Worm (Caenorhabditis elegans) whole organism, L1 larva: ENCODE results near the gene scl-21.
A peak's percentile ranks its signal among the peaks of the same experiment; 100 is the strongest.

ENCODE experiments used
- C04F5.9 ChIP-seq: sonication (generic microtip); optimal IDR thresholded peaks from 2 replicates; lab custom pipeline; 2016; ENCODE audit warnings: missing genetic modification characterization, missing compliant biosample characterization
- C16A3.4 ChIP-seq: fragments of 150-350 bp; optimal IDR thresholded peaks from 2 replicates; lab custom pipeline; 2014; ENCODE audit warnings: missing biosample characterization, missing genetic modification characterization
- C34B4.2 ChIP-seq: sonication (generic microtip); optimal IDR thresholded peaks from 2 replicates; lab custom pipeline; 2017; ENCODE audit warnings: mild to moderate bottlenecking, missing genetic modification characterization, missing compliant biosample characterization
- Y116A8C.19 ChIP-seq: sonication (generic microtip); optimal IDR thresholded peaks from 2 replicates; lab custom pipeline; 2016; ENCODE audit warnings: missing compliant biosample characterization, missing genetic modification characterization, borderline replicate concordance
- aly-2 ChIP-seq: fragments of 150-350 bp; optimal IDR thresholded peaks from 2 replicates; lab custom pipeline; 2014; ENCODE audit warnings: missing biosample characterization, missing genetic modification characterization
- ama-1 ChIP-seq: fragments of 150-350 bp; optimal IDR thresholded peaks from 2 replicates; lab custom pipeline; 2014
- ceh-82 ChIP-seq, 3 experiments: fragments of 150-350 bp in 1 of 3; sonication (generic microtip) in 2 of 3; optimal IDR thresholded peaks; 2 replicates each; lab custom pipeline; 2014 to 2017; ENCODE audit warnings: missing biosample characterization in 3 of 3, missing genetic modification characterization in 3 of 3
- ceh-88 ChIP-seq: fragments of 200-800 bp; sonication (Bioruptor generic); IDR thresholded peaks from 2 replicates; pipeline ENCODE4 v1.3.6; 2022; ENCODE audit warnings: missing genetic modification characterization, missing compliant biosample characterization
- ceh-90 ChIP-seq: sonication (generic microtip); optimal IDR thresholded peaks from 2 replicates; lab custom pipeline; 2016; ENCODE audit warnings: missing genetic modification characterization, missing compliant biosample characterization
- dpl-1 ChIP-seq, 3 experiments: fragments of 150-350 bp in 2 of 3; sonication (generic microtip) in 1 of 3; optimal IDR thresholded peaks; 2 replicates each; lab custom pipeline; 2014 to 2017; ENCODE audit warnings: missing biosample characterization in 3 of 3, missing genetic modification characterization in 3 of 3, missing genetic modification reagents in 3 of 3
- dsc-1 ChIP-seq: sonication (generic microtip); optimal IDR thresholded peaks from 2 replicates; lab custom pipeline; 2016; ENCODE audit warnings: mild to moderate bottlenecking, missing genetic modification characterization, missing compliant biosample characterization
- efl-1 ChIP-seq, 4 experiments: fragments of 150-350 bp; optimal IDR thresholded peaks in 3 of 4; peaks in 1 of 4; 1 replicate in 1 of 4; 2 replicates in 3 of 4; lab custom pipeline; 2014; ENCODE audit warnings: missing biosample characterization in 2 of 4, missing genetic modification characterization in 2 of 4, missing genetic modification reagents in 2 of 4
- egl-13 ChIP-seq: sonication (generic microtip); optimal IDR thresholded peaks from 2 replicates; lab custom pipeline; 2016; ENCODE audit warnings: missing genotype, missing genetic modification reagents, missing genetic modification characterization, missing compliant biosample characterization
- egl-27 ChIP-seq, 2 experiments: fragments of 150-350 bp in 1 of 2; sonication (generic microtip); optimal IDR thresholded peaks; 3 replicates each; lab custom pipeline; 2017 to 2018; ENCODE audit warnings: missing biosample characterization in 2 of 2, missing genetic modification characterization in 2 of 2, missing genetic modification reagents in 2 of 2
- elt-2 ChIP-seq: sonication (generic microtip); optimal IDR thresholded peaks from 2 replicates; lab custom pipeline; 2016; ENCODE audit warnings: missing genetic modification characterization, mild to moderate bottlenecking, inconsistent platforms, missing compliant biosample characterization, missing genetic modification reagents
- elt-3 ChIP-seq, 6 experiments: fragments of 150-350 bp in 1 of 6; sonication (generic microtip); optimal IDR thresholded peaks; 2 replicates each; lab custom pipeline; 2017 to 2018; ENCODE audit warnings: missing biosample characterization in 6 of 6, missing genetic modification characterization in 6 of 6, inconsistent platforms in 1 of 6
- ets-5 ChIP-seq: fragments of 200-800 bp; sonication (Bioruptor generic); IDR thresholded peaks from 2 replicates; pipeline ENCODE4 v1.3.6; 2022; ENCODE audit warnings: missing genetic modification characterization, missing compliant biosample characterization
- fkh-4 ChIP-seq: sonication (generic microtip); optimal IDR thresholded peaks from 2 replicates; lab custom pipeline; 2016; ENCODE audit warnings: missing compliant biosample characterization, missing genetic modification characterization, borderline replicate concordance
- grh-1 ChIP-seq: fragments of 200-800 bp; sonication (Bioruptor generic); IDR thresholded peaks from 2 replicates; pipeline ENCODE4 v1.3.6; 2022; ENCODE audit warnings: missing genetic modification reagents, missing genetic modification characterization, missing compliant biosample characterization
- hlh-4 ChIP-seq: sonication (generic microtip); optimal IDR thresholded peaks from 2 replicates; lab custom pipeline; 2016; ENCODE audit warnings: mild to moderate bottlenecking, missing genetic modification characterization, missing compliant biosample characterization
- hpl-2 ChIP-seq: fragments of 150-350 bp; optimal IDR thresholded peaks from 2 replicates; lab custom pipeline; 2014; ENCODE audit warnings: missing biosample characterization, missing genetic modification reagents, missing genetic modification characterization
- irx-1 ChIP-seq: sonication (generic microtip); optimal IDR thresholded peaks from 2 replicates; lab custom pipeline; 2016; ENCODE audit warnings: missing genetic modification characterization, missing compliant biosample characterization
- isw-1 ChIP-seq: fragments of 200-800 bp; sonication (Bioruptor generic); IDR thresholded peaks from 2 replicates; pipeline ENCODE4 v1.3.6; 2022; ENCODE audit warnings: missing genetic modification characterization, missing compliant biosample characterization
- lin-13 ChIP-seq: fragments of 150-350 bp; optimal IDR thresholded peaks from 2 replicates; lab custom pipeline; 2014; ENCODE audit warnings: missing biosample characterization, missing genetic modification reagents, missing genetic modification characterization
- lin-14 ChIP-seq: fragments of 200-800 bp; sonication (Bioruptor generic); optimal IDR thresholded peaks from 2 replicates; lab custom pipeline; 2018; ENCODE audit warnings: mild to moderate bottlenecking, missing genetic modification characterization, moderate library complexity, missing compliant biosample characterization
- lin-15B ChIP-seq: fragments of 150-350 bp; sonication (generic microtip); optimal IDR thresholded peaks from 3 replicates; lab custom pipeline; 2014; ENCODE audit warnings: missing biosample characterization, missing genetic modification characterization
- lin-39 ChIP-seq: fragments of 150-350 bp; optimal IDR thresholded peaks from 2 replicates; lab custom pipeline; 2014; ENCODE audit warnings: missing biosample characterization, missing genetic modification reagents, missing genetic modification characterization
- lsy-2 ChIP-seq, 2 experiments: fragments of 150-350 bp; optimal IDR thresholded peaks; 2 replicates each; lab custom pipeline; 2014; ENCODE audit warnings: missing biosample characterization in 2 of 2, missing genetic modification characterization in 2 of 2
- mdl-1 ChIP-seq, 2 experiments: fragments of 150-350 bp; optimal IDR thresholded peaks; 2 replicates each; lab custom pipeline; 2014 to 2017; ENCODE audit warnings: missing biosample characterization in 2 of 2, missing genetic modification characterization in 2 of 2, inconsistent platforms in 1 of 2
- mep-1 ChIP-seq: fragments of 150-350 bp; optimal IDR thresholded peaks from 2 replicates; lab custom pipeline; 2014; ENCODE audit warnings: missing biosample characterization, missing genetic modification characterization
- nhr-11 ChIP-seq: fragments of 150-350 bp; optimal IDR thresholded peaks from 2 replicates; lab custom pipeline; 2014; ENCODE audit warnings: missing biosample characterization, missing genetic modification characterization
- nhr-20 ChIP-seq: sonication (generic microtip); optimal IDR thresholded peaks from 2 replicates; lab custom pipeline; 2016; ENCODE audit warnings: mild to moderate bottlenecking, missing genetic modification characterization, missing compliant biosample characterization
- nhr-28 ChIP-seq: fragments of 150-350 bp; optimal IDR thresholded peaks from 2 replicates; lab custom pipeline; 2014; ENCODE audit warnings: missing biosample characterization, missing genetic modification characterization
- nhr-76 ChIP-seq: sonication (generic microtip); optimal IDR thresholded peaks from 2 replicates; lab custom pipeline; 2017; ENCODE audit warnings: missing biosample characterization, missing genetic modification characterization
- nhr-90 ChIP-seq: sonication (generic microtip); optimal IDR thresholded peaks from 2 replicates; lab custom pipeline; 2016; ENCODE audit warnings: mild to moderate bottlenecking, missing genetic modification characterization, missing compliant biosample characterization; ENCODE audit not compliant: poor library complexity
- pax-3 ChIP-seq: fragments of 200-800 bp; sonication (Bioruptor generic); optimal IDR thresholded peaks from 2 replicates; lab custom pipeline; 2018; ENCODE audit warnings: mild to moderate bottlenecking, missing genetic modification characterization, moderate library complexity, missing compliant biosample characterization
- pqm-1 ChIP-seq: sonication (generic microtip); optimal IDR thresholded peaks from 3 replicates; lab custom pipeline; 2017; ENCODE audit warnings: missing biosample characterization, missing genetic modification characterization
- rnt-1 ChIP-seq: sonication (generic microtip); optimal IDR thresholded peaks from 2 replicates; lab custom pipeline; 2016; ENCODE audit warnings: mild to moderate bottlenecking, missing genetic modification characterization, moderate library complexity, missing compliant biosample characterization
- skn-1 ChIP-seq: fragments of 150-350 bp; optimal IDR thresholded peaks from 2 replicates; lab custom pipeline; 2014; ENCODE audit warnings: missing biosample characterization, missing genetic modification characterization
- snu-23 ChIP-seq: sonication (generic microtip); optimal IDR thresholded peaks from 2 replicates; lab custom pipeline; 2016; ENCODE audit warnings: missing genetic modification characterization, missing compliant biosample characterization
- sox-4 ChIP-seq: sonication (generic microtip); optimal IDR thresholded peaks from 2 replicates; lab custom pipeline; 2016; ENCODE audit warnings: missing genetic modification characterization, missing compliant biosample characterization
- sptf-1 ChIP-seq: fragments of 150-350 bp; optimal IDR thresholded peaks from 2 replicates; lab custom pipeline; 2014; ENCODE audit warnings: missing biosample characterization, missing genetic modification characterization
- sup-37 ChIP-seq: fragments of 200-800 bp; sonication (Bioruptor generic); optimal IDR thresholded peaks from 2 replicates; lab custom pipeline; 2018; ENCODE audit warnings: mild to moderate bottlenecking, missing genetic modification characterization, missing compliant biosample characterization
- swsn-7 ChIP-seq: sonication (generic microtip); optimal IDR thresholded peaks from 2 replicates; lab custom pipeline; 2016; ENCODE audit warnings: missing genetic modification characterization, missing compliant biosample characterization
- tbx-2 ChIP-seq: sonication (generic microtip); optimal IDR thresholded peaks from 2 replicates; lab custom pipeline; 2016; ENCODE audit warnings: missing genetic modification characterization, missing compliant biosample characterization
- tlp-1 ChIP-seq: fragments of 150-350 bp; optimal IDR thresholded peaks from 2 replicates; lab custom pipeline; 2014; ENCODE audit warnings: missing biosample characterization, missing genetic modification characterization
- unc-30 ChIP-seq: sonication (generic microtip); optimal IDR thresholded peaks from 2 replicates; lab custom pipeline; 2017; ENCODE audit warnings: missing biosample characterization, missing genetic modification characterization
- unc-62 ChIP-seq: fragments of 150-350 bp; optimal IDR thresholded peaks from 2 replicates; lab custom pipeline; 2014; ENCODE audit warnings: missing biosample characterization, missing genetic modification reagents, missing genetic modification characterization
- unc-86 ChIP-seq: sonication (generic microtip); optimal IDR thresholded peaks from 2 replicates; lab custom pipeline; 2016; ENCODE audit warnings: missing genetic modification characterization, missing compliant biosample characterization
- unc-98 ChIP-seq: fragments of 200-800 bp; sonication (Bioruptor generic); IDR thresholded peaks from 2 replicates; pipeline ENCODE4 v1.3.6; 2022; ENCODE audit warnings: missing genetic modification characterization, missing compliant biosample characterization
- zag-1 ChIP-seq: fragments of 150-350 bp; optimal IDR thresholded peaks from 2 replicates; lab custom pipeline; 2014; ENCODE audit warnings: missing biosample characterization, missing genetic modification characterization
- zip-4 ChIP-seq: fragments of 200-800 bp; sonication (Bioruptor generic); optimal IDR thresholded peaks from 2 replicates; lab custom pipeline; 2018; ENCODE audit warnings: mild to moderate bottlenecking, missing genetic modification characterization, moderate library complexity, missing compliant biosample characterization
- ztf-11 ChIP-seq, 2 experiments: sonication (generic microtip); optimal IDR thresholded peaks; 2 replicates each; lab custom pipeline; 2016 to 2017; ENCODE audit warnings: missing genetic modification characterization in 2 of 2, missing biosample characterization in 1 of 2, missing compliant biosample characterization in 1 of 2
- ztf-4 ChIP-seq: fragments of 150-350 bp; optimal IDR thresholded peaks from 2 replicates; lab custom pipeline; 2014; ENCODE audit warnings: missing biosample characterization, missing genetic modification characterization

The scl-21 gene

ce11 chrV:19533480-19533879 is 38.0 kb upstream of the scl-21 start:
- TF ChIP-seq snu-23 (GFP tag; lab: Kevin White, UChicago) (no peak), isw-1 (no peak), ama-1 (lab: Kevin White, UChicago) (no peak), sup-37 (no peak), ceh-82 (tag; optimal IDR thresholded peaks at IDR 0.05; lab: Kevin White, UChicago) (no peak), lin-13 (no peak), mdl-1 (tag; optimal IDR thresholded peaks at IDR 0.05; lab: Kevin White, UChicago) (no peak), rnt-1 (no peak), unc-30 (no peak), hlh-4 (no peak), nhr-28 (no peak), sox-4 (tag; lab: Kevin White, UChicago) (no peak), unc-86 (tag; lab: Kevin White, UChicago) (no peak), irx-1 (tag; lab: Kevin White, UChicago) (no peak), nhr-90 (tag; lab: Kevin White, UChicago) (no peak), efl-1 (optimal IDR thresholded peaks at IDR 0.05; lab: Kevin White, UChicago) (no peak), efl-1 (GFP tag; optimal IDR thresholded peaks at IDR 0.05 in 1 of 2; lab: Kevin White, UChicago) (peak in 1 of 2 experiments; percentile 47), fkh-4 (no peak), tlp-1 (tag; lab: Kevin White, UChicago) (no peak), unc-62 (GFP tag; lab: Kevin White, UChicago) (no peak), mep-1 (tag; lab: Kevin White, UChicago) (no peak), nhr-76 (no peak), swsn-7 (no peak), lin-39 (tag; lab: Kevin White, UChicago) (no peak), tbx-2 (no peak), egl-13 (tag; lab: Kevin White, UChicago) (no peak), C04F5.9 (tag; lab: Kevin White, UChicago) (no peak), zip-4 (GFP tag; lab: Kevin White, UChicago) (no peak), hpl-2 (GFP tag; lab: Kevin White, UChicago) (no peak), elt-2 (tag; lab: Kevin White, UChicago) (peak; percentile 92), pax-3 (tag; lab: Kevin White, UChicago) (no peak), dsc-1 (no peak), zag-1 (tag; lab: Kevin White, UChicago) (no peak), ets-5 (GFP tag; lab: Robert Waterston, UW) (no peak), elt-3 (tag; optimal IDR thresholded peaks at IDR 0.05; lab: Kevin White, UChicago) (peak in 2 of 6 experiments; percentile 71 to 79), lin-15B (tag; lab: Kevin White, UChicago) (no peak), nhr-11 (tag; lab: Kevin White, UChicago) (no peak), lsy-2 (tag; optimal IDR thresholded peaks at IDR 0.05; lab: Kevin White, UChicago) (peak in 1 of 2 experiments; percentile 15), ztf-4 (tag; lab: Kevin White, UChicago) (no peak), ztf-11 (tag; optimal IDR thresholded peaks at IDR 0.05; lab: Kevin White, UChicago) (no peak), dpl-1 (GFP tag; optimal IDR thresholded peaks at IDR 0.05; lab: Kevin White, UChicago) (no peak), unc-98 (GFP tag; lab: Robert Waterston, UW) (no peak), pqm-1 (tag; lab: Kevin White, UChicago) (no peak), lin-14 (peak; percentile 38), grh-1 (no peak), nhr-20 (tag; lab: Kevin White, UChicago) (peak; percentile 7), egl-27 (tag; optimal IDR thresholded peaks at IDR 0.05; lab: Kevin White, UChicago) (no peak), aly-2 (tag; lab: Kevin White, UChicago) (no peak), sptf-1 (tag; lab: Kevin White, UChicago) (no peak), Y116A8C.19 (tag; lab: Kevin White, UChicago) (no peak), skn-1 (no peak), ceh-88 (no peak), C16A3.4 (no peak), C34B4.2 (tag; lab: Kevin White, UChicago) (no peak), ceh-90 (tag; lab: Kevin White, UChicago) (no peak)
